Fruit fly (Drosophila melanogaster): ENCODE results near the gene CG42680.

dm6 chr2L:14632799-14633198 lies 44.8 kb upstream of the CG42680 start:
- no peak for TF ChIP-seq tj (GFP tag; optimal IDR thresholded peaks at IDR 0.05)
- no peak for TF ChIP-seq CG7045 (GFP tag; optimal IDR thresholded peaks at IDR 0.05)
- TF ChIP-seq toe (GFP tag; optimal IDR thresholded peaks at IDR 0.05) = no peak
- TF ChIP-seq Mnt (GFP tag; optimal IDR thresholded peaks at IDR 0.05) = no peak
- no peak for TF ChIP-seq CG1620 (GFP tag; optimal IDR thresholded peaks at IDR 0.05)
- no peak for TF ChIP-seq Crg-1 (GFP tag; optimal IDR thresholded peaks at IDR 0.05)
- TF ChIP-seq Clk (GFP tag; optimal IDR thresholded peaks at IDR 0.05) = no peak

Data from whole organism, adult.